Worm (Caenorhabditis elegans): ENCODE measurements around the gene ttm-2.

The ttm-2 gene

ce11 chrII:4733848-4734247 is 32.3 kb downstream of the ttm-2 start, which contains the start of gene F41C3.11:
Gene F41C3.11 (minus strand): TSS chrII:4733948.
- no peak for TF ChIP-seq lin-40 (tag; optimal IDR thresholded peaks at IDR 0.05)
- no peak for TF ChIP-seq him-1 (tag; optimal IDR thresholded peaks at IDR 0.05)
- no peak for TF ChIP-seq F57A8.1 (GFP tag; optimal IDR thresholded peaks at IDR 0.05)
- TF ChIP-seq attf-6 (GFP tag; IDR thresholded peaks at IDR 0.05): no peak
- no peak for TF ChIP-seq egl-44 (GFP tag; IDR thresholded peaks at IDR 0.05)
- no peak for TF ChIP-seq mxl-1 (tag; optimal IDR thresholded peaks at IDR 0.05)
- no peak for TF ChIP-seq mel-28 (tag; optimal IDR thresholded peaks at IDR 0.05; ENCODE audit: borderline replicate concordance)
- TF ChIP-seq repo-1 (tag; optimal IDR thresholded peaks at IDR 0.05): no peak
- no peak for TF ChIP-seq mcd-1 (GFP tag; IDR thresholded peaks at IDR 0.05)
- TF ChIP-seq tbp1 (GFP tag; optimal IDR thresholded peaks at IDR 0.05): no peak
- TF ChIP-seq nfyb-1 (GFP tag; IDR thresholded peaks at IDR 0.05): no peak
- TF ChIP-seq F39B2.1 (GFP tag; IDR thresholded peaks at IDR 0.05): no peak
- no peak for TF ChIP-seq let-526 (GFP tag; IDR thresholded peaks at IDR 0.05)

ce11 chrII:4729733-4730132 is 36.5 kb downstream of the ttm-2 start, which contains the start of gene F41C3.7:
Gene F41C3.7 (plus strand): TSS chrII:4730033.
- no peak for TF ChIP-seq rcor-1 (GFP tag; IDR thresholded peaks at IDR 0.05)
- no peak for TF ChIP-seq Y79H2A.3 (GFP tag; conservative IDR thresholded peaks at IDR 0.05)
- TF ChIP-seq F10E7.11 (tag; optimal IDR thresholded peaks at IDR 0.05): no peak
- no peak for TF ChIP-seq ceh-79 (tag; optimal IDR thresholded peaks at IDR 0.05)
- TF ChIP-seq ztf-6 (GFP tag; IDR thresholded peaks at IDR 0.05): no peak
- no peak for TF ChIP-seq F49E8.2 (tag; optimal IDR thresholded peaks at IDR 0.05; ENCODE audit: insufficient read depth)
- TF ChIP-seq aptf-3 (GFP tag; IDR thresholded peaks at IDR 0.05): no peak
- no peak for TF ChIP-seq attf-5 (GFP tag; optimal IDR thresholded peaks at IDR 0.05)

ce11 chrII:4728687-4729086 is 37.5 kb downstream of the ttm-2 start:
- TF ChIP-seq hmg-1.2 (GFP tag; IDR thresholded peaks at IDR 0.05): peak; percentile 53; the same call in 1 of the 2 replicates
- TF ChIP-seq rpc-1 (optimal IDR thresholded peaks at IDR 0.05): no peak
- no peak for TF ChIP-seq rpc-1 (tag; optimal IDR thresholded peaks at IDR 0.05)
- TF ChIP-seq egl-44 (GFP tag; IDR thresholded peaks at IDR 0.05): no peak
- TF ChIP-seq lin-40 (tag; optimal IDR thresholded peaks at IDR 0.05): peak; percentile 27
- no peak for TF ChIP-seq Y67H2A.10 (GFP tag; conservative IDR thresholded peaks at IDR 0.05)
- TF ChIP-seq sdz-38 (tag; optimal IDR thresholded peaks at IDR 0.05): no peak
- TF ChIP-seq attf-5 (GFP tag; optimal IDR thresholded peaks at IDR 0.05): peak; percentile 17
- no peak for TF ChIP-seq ceh-100 (GFP tag; IDR thresholded peaks at IDR 0.05)
- TF ChIP-seq Y95B8A.8 (GFP tag; IDR thresholded peaks at IDR 0.05): no peak
- TF ChIP-seq pha-4 (tag; optimal IDR thresholded peaks at IDR 0.05): peak; percentile 40
- no peak for TF ChIP-seq lin-54 (GFP tag; optimal IDR thresholded peaks at IDR 0.05)
- no peak for TF ChIP-seq F23B12.7 (tag; optimal IDR thresholded peaks at IDR 0.05; ENCODE audit: insufficient read depth)
- peak; percentile 50 for TF ChIP-seq ets-4 (GFP tag; optimal IDR thresholded peaks at IDR 0.05)
- TF ChIP-seq athp-1 (tag; optimal IDR thresholded peaks at IDR 0.05): no peak
- no peak for TF ChIP-seq F52B5.7 (tag; optimal IDR thresholded peaks at IDR 0.05)
- TF ChIP-seq nhr-80 (tag; optimal IDR thresholded peaks at IDR 0.05): peak; percentile 94
- TF ChIP-seq tlf-1 (GFP tag; optimal IDR thresholded peaks at IDR 0.05): peak; percentile 8
- TF ChIP-seq F37B4.10 (GFP tag; IDR thresholded peaks at IDR 0.05): no peak
- no peak for TF ChIP-seq hlh-12 (tag; optimal IDR thresholded peaks at IDR 0.05)
- no peak for TF ChIP-seq F22D6.2 (tag; optimal IDR thresholded peaks at IDR 0.05)
- no peak for TF ChIP-seq F39B2.1 (GFP tag; IDR thresholded peaks at IDR 0.05)
- no peak for TF ChIP-seq madf-3 (GFP tag; IDR thresholded peaks at IDR 0.05)
- TF ChIP-seq ztf-18 (tag; optimal IDR thresholded peaks at IDR 0.05): no peak
- TF ChIP-seq let-607 (tag; optimal IDR thresholded peaks at IDR 0.05): peak in 1 of 2 experiments; percentile 54
- TF ChIP-seq tbp1 (GFP tag; optimal IDR thresholded peaks at IDR 0.05): peak; percentile 19
- no peak for TF ChIP-seq him-1 (tag; optimal IDR thresholded peaks at IDR 0.05)

All from whole organism, young adult.